Fruit fly (Drosophila melanogaster) whole organism: ENCODE measurements around the gene CG17242.

Experiments used
- CG8478 ChIP-seq: fragments of >200 bp; optimal IDR thresholded peaks from 2 replicates; lab custom pipeline; 2018; ENCODE audit warnings: inconsistent platforms
- Dll ChIP-seq: fragments of >200 bp; optimal IDR thresholded peaks from 2 replicates; lab custom pipeline; 2017
- EcR ChIP-seq, 2 experiments: fragments of >200 bp; optimal IDR thresholded peaks; 2 replicates each; lab custom pipeline; 2017; ENCODE audit warnings: missing biosample characterization in 2 of 2, missing genetic modification characterization in 2 of 2, missing genetic modification reagents in 2 of 2
- pan ChIP-seq: fragments of >200 bp; optimal IDR thresholded peaks from 2 replicates; lab custom pipeline; 2017
- psq ChIP-seq: fragments of >200 bp; optimal IDR thresholded peaks from 2 replicates; lab custom pipeline; 2017
- usp ChIP-seq: fragments of >200 bp; optimal IDR thresholded peaks from 2 replicates; lab custom pipeline; 2017; ENCODE audit warnings: missing biosample characterization, missing genetic modification characterization, mixed read lengths

The CG17242 gene

DNA sequence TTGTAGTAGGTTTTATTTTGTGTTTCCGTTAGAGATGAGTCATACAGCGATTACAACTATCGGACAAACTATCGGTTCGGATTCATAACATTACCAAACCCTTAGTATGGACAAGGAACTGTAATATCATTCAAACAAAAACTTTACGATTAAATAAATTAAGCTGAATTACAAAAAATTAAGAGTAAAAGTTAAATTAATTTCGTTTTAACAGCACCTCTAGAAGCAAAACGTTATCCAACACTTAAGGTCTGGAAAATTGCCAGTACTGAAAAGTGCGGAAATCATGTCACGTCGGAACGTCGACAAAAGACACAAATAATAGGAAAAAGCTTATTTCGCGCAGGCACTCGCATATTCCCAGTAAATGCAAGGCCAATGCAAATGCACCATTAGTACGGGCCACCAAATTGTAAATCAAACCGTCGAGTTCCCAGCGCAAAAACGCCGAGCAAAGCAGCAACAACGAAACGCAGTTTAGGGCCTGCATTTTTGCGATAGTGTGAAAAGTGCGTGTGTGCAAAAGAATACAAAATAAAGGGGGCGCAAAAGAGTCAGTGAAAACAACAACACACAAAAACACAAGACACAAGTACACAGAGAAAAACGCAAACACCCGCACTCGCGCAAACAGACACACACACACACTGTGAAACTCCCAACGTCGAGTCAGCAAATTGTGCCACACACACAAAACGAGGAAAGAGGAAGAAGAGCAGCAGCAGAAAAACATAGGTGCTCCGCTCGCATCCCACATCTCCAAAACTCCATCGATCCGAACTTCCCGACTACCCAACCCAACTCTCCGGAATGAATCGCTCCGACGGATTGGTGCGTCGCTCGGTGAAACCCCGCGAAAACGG, 42.5 kb downstream of the CG17242 start, which contains the start of the genes CG15387 and sau:
CG15387 (minus strand) TSS at position 36 of the 863 bp plus-strand sequence.
sau (plus strand) TSS at position 84 of the 863 bp plus-strand sequence.
- TF ChIP-seq pan: no peak
- no peak for TF ChIP-seq psq (lab: Kevin White, UChicago)
- TF ChIP-seq Dll (lab: Kevin White, UChicago): no peak
- no peak for TF ChIP-seq EcR (GFP tag; optimal IDR thresholded peaks at IDR 0.05; lab: Kevin White, UChicago)

DNA sequence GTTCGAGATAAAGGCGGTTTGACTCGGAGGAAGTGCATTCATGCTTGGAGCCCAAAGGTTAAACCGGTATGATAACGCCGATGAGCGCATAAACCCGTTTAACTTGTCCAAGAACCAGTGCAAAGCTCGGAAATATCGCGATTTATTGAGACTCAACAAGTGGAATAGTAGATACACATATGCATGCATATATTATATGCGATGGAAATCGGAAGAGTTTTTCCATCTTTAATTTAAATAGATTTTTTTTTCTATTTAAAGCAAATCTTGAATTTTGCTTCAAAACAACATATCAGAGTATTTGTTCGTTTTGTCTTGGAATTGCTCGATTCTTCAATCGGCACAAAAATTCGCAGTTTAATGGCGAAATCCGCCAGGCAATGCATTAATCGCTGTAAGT, 46.6 kb downstream of the CG17242 start:
- no peak for TF ChIP-seq Dll (lab: Kevin White, UChicago)
- no peak for TF ChIP-seq EcR (GFP tag; optimal IDR thresholded peaks at IDR 0.05; lab: Kevin White, UChicago)
- TF ChIP-seq psq (lab: Kevin White, UChicago): no peak
- no peak for TF ChIP-seq pan
- no peak for TF ChIP-seq usp (GFP tag; lab: Kevin White, UChicago)
- no peak for TF ChIP-seq CG8478 (lab: Kevin White, UChicago)

DNA sequence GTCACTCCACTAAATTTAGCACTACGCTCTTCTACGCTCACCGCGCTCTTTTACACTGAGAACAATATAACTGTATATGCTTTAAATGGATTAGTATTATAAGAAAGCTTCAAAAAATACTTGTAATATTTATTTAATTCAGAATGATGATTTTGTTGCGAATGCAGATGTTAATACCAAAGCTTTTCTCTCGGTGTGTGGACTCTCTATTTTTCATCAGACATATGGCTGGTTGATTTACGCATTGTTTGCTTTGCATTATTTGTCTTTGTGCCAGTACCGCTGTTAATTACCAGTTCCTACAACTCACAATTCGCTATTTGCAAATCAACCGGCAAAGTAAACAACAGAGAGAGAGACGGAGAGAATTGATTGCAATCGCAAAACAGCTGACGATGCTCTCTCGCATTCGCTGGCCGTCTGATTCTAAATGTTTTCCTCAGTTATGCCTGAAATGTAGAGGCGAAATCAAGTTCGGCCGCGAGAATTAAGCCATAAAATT, 47.2 kb downstream of the CG17242 start:
- TF ChIP-seq pan (no peak), EcR (GFP tag; optimal IDR thresholded peaks at IDR 0.05; lab: Kevin White, UChicago) (no peak), CG8478 (lab: Kevin White, UChicago) (no peak), psq (lab: Kevin White, UChicago) (no peak), Dll (lab: Kevin White, UChicago) (no peak), usp (GFP tag; lab: Kevin White, UChicago) (no peak)

DNA sequence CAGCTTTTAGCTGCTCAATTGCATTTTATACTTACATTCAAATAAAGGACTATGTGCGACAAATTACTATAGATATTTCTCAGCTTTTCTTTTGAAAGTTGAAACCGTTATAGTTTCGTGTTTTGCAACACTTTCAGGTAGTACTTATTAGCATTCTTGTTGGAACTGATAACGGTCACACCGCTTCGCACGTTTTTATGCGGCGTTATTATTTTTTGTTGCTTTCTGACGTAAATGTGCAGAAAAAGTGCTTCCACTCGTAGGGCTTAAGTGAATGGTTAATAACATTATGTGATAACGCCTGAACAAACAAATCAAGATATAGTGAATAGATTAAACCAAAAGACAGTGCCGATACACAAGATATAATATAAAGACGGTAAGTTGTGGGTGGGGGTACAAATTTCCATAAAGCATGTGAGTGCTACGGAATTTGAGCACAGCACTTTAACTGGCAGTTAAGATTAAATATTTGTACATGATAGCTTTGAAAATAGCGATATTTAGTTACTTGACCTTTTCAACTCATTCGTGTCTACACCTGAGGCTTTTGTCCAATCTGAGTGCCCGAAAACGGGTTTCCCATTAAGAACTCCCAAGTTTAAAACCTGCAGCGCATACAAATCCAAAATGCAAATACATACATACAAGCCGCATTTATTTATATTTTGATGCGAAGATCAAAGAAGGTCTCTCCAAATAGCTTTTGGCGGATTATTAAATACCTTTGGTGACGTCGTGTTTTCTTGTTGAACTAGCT, 48.2 kb downstream of the CG17242 start, which contains the start of gene papi:
papi (plus strand) TSS at position 176 of the 760 bp plus-strand sequence.
- TF ChIP-seq usp (GFP tag; lab: Kevin White, UChicago) (no peak), psq (lab: Kevin White, UChicago) (no peak), pan (no peak), EcR (GFP tag; optimal IDR thresholded peaks at IDR 0.05; lab: Kevin White, UChicago) (no peak), Dll (lab: Kevin White, UChicago) (no peak), CG8478 (lab: Kevin White, UChicago) (no peak)
